Fruit fly (Drosophila melanogaster): ENCODE results near the gene Nepl16.

dm6 chr3R:25064907-25065841 is 47.1 kb downstream of the Nepl16 start, which contains the start of the genes veli and PQBP1:
- TF ChIP-seq Sin3A (optimal IDR thresholded peaks at IDR 0.05) = no peak
- no peak for TF ChIP-seq Myc (optimal IDR thresholded peaks at IDR 0.05)
- no peak for TF ChIP-seq h (optimal IDR thresholded peaks at IDR 0.05)
- TF ChIP-seq psq (optimal IDR thresholded peaks at IDR 0.05) = no peak

All from Kc167 (cell line).